Fruit fly (Drosophila melanogaster) whole organism, wandering third instar larva: ENCODE measurements around the gene Nbr.

Source experiments
- CG32264 ChIP-seq: fragments of 200-800 bp; sonication (Bioruptor generic); optimal IDR thresholded peaks from 2 replicates; lab custom pipeline; 2016; ENCODE audit warnings: missing biosample characterization, missing genetic modification characterization
- CG9705 ChIP-seq: fragments of 200-800 bp; sonication (Bioruptor generic); optimal IDR thresholded peaks from 2 replicates; lab custom pipeline; 2018; ENCODE audit warnings: missing biosample characterization, mild to moderate bottlenecking, missing genetic modification characterization
- Dfd ChIP-seq: fragments of >200 bp; optimal IDR thresholded peaks from 2 replicates; lab custom pipeline; 2017; ENCODE audit warnings: missing biosample characterization, missing genetic modification characterization
- Hr78 ChIP-seq: fragments of >200 bp; optimal IDR thresholded peaks from 2 replicates; lab custom pipeline; 2017; ENCODE audit warnings: missing biosample characterization, missing genetic modification characterization
- Myc ChIP-seq: fragments of >200 bp; optimal IDR thresholded peaks from 2 replicates; lab custom pipeline; 2017
- brk ChIP-seq: fragments of 200-800 bp; sonication (Bioruptor generic); optimal IDR thresholded peaks from 2 replicates; lab custom pipeline; 2016; ENCODE audit warnings: missing biosample characterization, mild to moderate bottlenecking, missing genetic modification characterization

DNA sequence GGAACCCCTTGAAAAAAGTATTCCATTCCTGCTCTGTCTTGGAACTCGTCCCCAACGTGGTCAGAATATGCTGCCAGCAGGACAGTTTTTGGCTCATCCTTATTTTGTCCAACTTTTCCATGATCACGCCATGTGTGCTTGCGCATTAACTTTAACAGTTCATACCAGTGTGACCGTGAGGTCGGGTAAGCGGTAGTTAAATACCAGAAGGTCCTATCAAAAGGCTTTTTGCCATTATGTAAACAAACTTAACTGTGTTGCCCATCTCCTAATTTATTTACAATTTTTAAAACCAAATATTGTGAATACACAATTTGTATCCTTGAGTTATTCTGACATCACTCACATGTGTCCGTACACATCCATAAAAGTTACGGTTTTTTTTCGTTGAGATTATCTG, 14.6 kb downstream of the Nbr start, which contains the start of gene del:
- TF ChIP-seq Hr78 (GFP tag; lab: Kevin White, UChicago) = no peak
- no peak for TF ChIP-seq Dfd
- TF ChIP-seq Myc (lab: Kevin White, UChicago) = no peak
- TF ChIP-seq CG9705 = no peak
- no peak for TF ChIP-seq CG32264 (GFP tag; lab: Kevin White, UChicago)
- TF ChIP-seq brk (GFP tag; lab: Kevin White, UChicago) = no peak
